Fruit fly (Drosophila melanogaster): ENCODE results near the gene wac.

Gene wac

DNA sequence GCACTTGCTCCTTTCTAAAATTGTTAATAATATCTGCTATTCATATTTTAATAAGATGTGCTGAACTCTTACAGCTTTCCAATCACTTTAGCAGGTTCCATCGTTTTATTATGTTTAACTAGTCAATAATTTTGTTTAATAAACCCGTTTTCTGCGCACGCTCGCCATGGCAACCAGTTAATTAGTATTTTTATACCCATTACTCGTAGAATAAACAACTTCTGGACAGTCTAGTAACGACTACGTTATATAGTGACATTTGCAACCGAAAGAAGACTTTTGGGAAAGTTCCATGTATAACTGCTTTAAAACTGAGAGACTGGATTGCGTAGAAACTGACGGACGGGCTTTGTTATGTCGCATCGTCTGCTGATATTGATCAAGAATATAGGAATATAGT, 24.7 kb upstream of the wac start, which contains the start of gene CG34453:
TSS of gene CG34453 (minus strand) at position 101 of the 400 bp plus-strand sequence.
- TF ChIP-seq YL-1 (GFP tag; optimal IDR thresholded peaks at IDR 0.05) (no peak), HHEX (GFP tag; optimal IDR thresholded peaks at IDR 0.05) (no peak), eve (GFP tag; optimal IDR thresholded peaks at IDR 0.05) (peak in 1 of 2 experiments; percentile 33)

DNA sequence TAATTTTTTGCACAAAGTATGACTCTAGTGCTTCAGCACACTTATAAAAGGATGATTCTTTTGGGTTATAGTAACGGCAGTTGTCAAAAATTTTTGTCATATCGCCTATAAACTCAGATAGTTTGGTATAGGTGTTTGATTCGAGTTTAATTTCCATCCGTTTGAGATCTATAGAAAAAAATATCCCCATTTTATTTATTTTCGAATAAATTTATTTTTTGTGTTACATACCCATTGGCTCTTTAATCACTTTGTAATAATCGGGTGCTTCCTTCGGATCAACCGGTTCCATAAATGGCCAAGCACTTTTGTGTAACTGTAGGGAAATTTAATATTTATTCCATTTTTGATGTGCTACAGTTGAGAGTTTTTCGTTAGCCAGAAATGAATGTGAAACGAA, 23.6 kb upstream of the wac start:
- no peak for TF ChIP-seq Sin3A (optimal IDR thresholded peaks at IDR 0.05)
- TF ChIP-seq dimm (GFP tag; IDR thresholded peaks at IDR 0.05): no peak
- TF ChIP-seq caup (GFP tag; optimal IDR thresholded peaks at IDR 0.05; ENCODE audit: severe bottlenecking): no peak
- TF ChIP-seq HLH3B (GFP tag; IDR thresholded peaks at IDR 0.05): no peak
- TF ChIP-seq chm (GFP tag; IDR thresholded peaks at IDR 0.05): no peak
- TF ChIP-seq bcd (GFP tag; optimal IDR thresholded peaks at IDR 0.05): no peak
- no peak for TF ChIP-seq CG10543 (GFP tag; optimal IDR thresholded peaks at IDR 0.05)
- TF ChIP-seq ase (GFP tag; IDR thresholded peaks at IDR 0.05): no peak
- TF ChIP-seq CG9876 (GFP tag; optimal IDR thresholded peaks at IDR 0.05): no peak
- TF ChIP-seq da (GFP tag; optimal IDR thresholded peaks at IDR 0.05): no peak
- no peak for TF ChIP-seq CG13775 (GFP tag; optimal IDR thresholded peaks at IDR 0.05)
- no peak for TF ChIP-seq pan (optimal IDR thresholded peaks at IDR 0.05)
- no peak for TF ChIP-seq pan (GFP tag; optimal IDR thresholded peaks at IDR 0.05 in 1 of 2, IDR thresholded peaks at IDR 0.05 in 1 of 2)
- TF ChIP-seq CG15479 (GFP tag; optimal IDR thresholded peaks at IDR 0.05): no peak

dm6 chr3L:246644-247199, 11.3 kb upstream of the wac start:
- no peak for TF ChIP-seq CG32772 (GFP tag; IDR thresholded peaks at IDR 0.05)
- no peak for TF ChIP-seq CG18011 (GFP tag; optimal IDR thresholded peaks at IDR 0.05)
- peak; percentile 45; the same call in 1 of the 2 replicates for TF ChIP-seq gsb (GFP tag; IDR thresholded peaks at IDR 0.05)
- peak; percentile 32 for TF ChIP-seq repo (GFP tag; optimal IDR thresholded peaks at IDR 0.05)
- peak; percentile 46 for TF ChIP-seq ftz-f1 (GFP tag; optimal IDR thresholded peaks at IDR 0.05)
- TF ChIP-seq fd3F (GFP tag; optimal IDR thresholded peaks at IDR 0.05): no peak
- no peak for TF ChIP-seq usp (GFP tag; optimal IDR thresholded peaks at IDR 0.05)
- peak; percentile 19 for TF ChIP-seq CG10979 (tag; optimal IDR thresholded peaks at IDR 0.05)
- TF ChIP-seq nom (GFP tag; optimal IDR thresholded peaks at IDR 0.05): peak; percentile 26
- TF ChIP-seq CG10147 (GFP tag; optimal IDR thresholded peaks at IDR 0.05): no peak
- TF ChIP-seq CG11456 (GFP tag; IDR thresholded peaks at IDR 0.05): no peak; the same call in 1 of the 3 replicates
- TF ChIP-seq CG5953 (GFP tag; IDR thresholded peaks at IDR 0.05): peak; percentile 54; the same call in 1 of the 2 replicates
- no peak for TF ChIP-seq CG1233 (GFP tag; optimal IDR thresholded peaks at IDR 0.05)
- TF ChIP-seq CG11723 (GFP tag; optimal IDR thresholded peaks at IDR 0.05): no peak
- no peak for TF ChIP-seq CG3726 (GFP tag; IDR thresholded peaks at IDR 0.05)
- no peak for TF ChIP-seq tup (GFP tag; optimal IDR thresholded peaks at IDR 0.05)
- TF ChIP-seq ATbp (GFP tag; optimal IDR thresholded peaks at IDR 0.05): no peak
- peak; percentile 54 for TF ChIP-seq CG13775 (GFP tag; optimal IDR thresholded peaks at IDR 0.05)
- TF ChIP-seq psq (GFP tag; optimal IDR thresholded peaks at IDR 0.05): no peak
- TF ChIP-seq CG8388 (GFP tag; optimal IDR thresholded peaks at IDR 0.05): no peak
- TF ChIP-seq CG18599 (GFP tag; optimal IDR thresholded peaks at IDR 0.05): no peak
- peak; percentile 87 for TF ChIP-seq Nf-YA (GFP tag; IDR thresholded peaks at IDR 0.05)
- peak; percentile 48 for TF ChIP-seq pfk (GFP tag; optimal IDR thresholded peaks at IDR 0.05)
- no peak for TF ChIP-seq abd-A (tag; optimal IDR thresholded peaks at IDR 0.05)
- no peak for TF ChIP-seq CG12219 (GFP tag; optimal IDR thresholded peaks at IDR 0.05)
- no peak for TF ChIP-seq CG12071 (GFP tag; optimal IDR thresholded peaks at IDR 0.05)
- TF ChIP-seq CTCF (GFP tag; optimal IDR thresholded peaks at IDR 0.05): peak; percentile 96
- no peak for TF ChIP-seq CG43689 (GFP tag; IDR thresholded peaks at IDR 0.05)
- no peak for TF ChIP-seq CrebB (tag; optimal IDR thresholded peaks at IDR 0.05)
- no peak for TF ChIP-seq ash1 (GFP tag; optimal IDR thresholded peaks at IDR 0.05)
- no peak for TF ChIP-seq D (optimal IDR thresholded peaks at IDR 0.05)
- TF ChIP-seq D (GFP tag; optimal IDR thresholded peaks at IDR 0.05): no peak
- peak; percentile 69 for TF ChIP-seq slbo (GFP tag; IDR thresholded peaks at IDR 0.05)
- peak; percentile 43 for TF ChIP-seq da (GFP tag; optimal IDR thresholded peaks at IDR 0.05)

All from whole organism, embryonic.